Fruit fly (Drosophila melanogaster) whole organism, embryonic: ENCODE results near the gene Nnp-1.

ENCODE experiments used
- ATbp ChIP-seq: fragments of 200-800 bp; sonication (Bioruptor generic); optimal IDR thresholded peaks from 2 replicates; lab custom pipeline; 2017; ENCODE audit warnings: missing biosample characterization, mild to moderate bottlenecking, missing genetic modification characterization, missing genetic modification reagents
- Bdp1 ChIP-seq: fragments of 200-800 bp; sonication (Bioruptor generic); optimal IDR thresholded peaks from 3 replicates; lab custom pipeline; 2016; ENCODE audit warnings: missing biosample characterization, missing genetic modification characterization
- Blimp-1 ChIP-seq: fragments of 200-800 bp; sonication (Bioruptor generic); optimal IDR thresholded peaks from 3 replicates; lab custom pipeline; 2018; ENCODE audit warnings: missing biosample characterization, missing genetic modification characterization, mild to moderate bottlenecking, moderate library complexity, missing genetic modification reagents
- CG11504 ChIP-seq: fragments of 200-800 bp; sonication (Bioruptor generic); optimal IDR thresholded peaks from 3 replicates; lab custom pipeline; 2019; ENCODE audit warnings: missing biosample characterization, mild to moderate bottlenecking, missing genetic modification characterization, moderate library complexity
- CG11695 ChIP-seq: fragments of 200-800 bp; sonication (Bioruptor generic); IDR thresholded peaks from 3 replicates; pipeline ENCODE4 v1.3.6; 2022; ENCODE audit warnings: missing biosample characterization, missing genetic modification characterization
- CG12155 ChIP-seq: fragments of 200-800 bp; sonication (Bioruptor generic); optimal IDR thresholded peaks from 3 replicates; lab custom pipeline; 2016; ENCODE audit warnings: missing biosample characterization, missing genetic modification characterization
- CG13424 ChIP-seq: fragments of 200-800 bp; sonication (Bioruptor generic); optimal IDR thresholded peaks from 2 replicates; lab custom pipeline; 2019; ENCODE audit warnings: missing biosample characterization, mild to moderate bottlenecking, missing genetic modification characterization, moderate library complexity
- CG14860 ChIP-seq: fragments of 200-800 bp; sonication (Bioruptor generic); IDR thresholded peaks from 3 replicates; pipeline ENCODE4 v1.3.6; 2022; ENCODE audit warnings: missing biosample characterization, missing genetic modification characterization; ENCODE audit not compliant: partially characterized antibody
- CG1647 ChIP-seq: fragments of 200-800 bp; sonication (Bioruptor generic); optimal IDR thresholded peaks from 3 replicates; lab custom pipeline; 2016; ENCODE audit warnings: missing biosample characterization, missing genetic modification characterization
- CG3407 ChIP-seq: fragments of 200-800 bp; sonication (Bioruptor generic); optimal IDR thresholded peaks from 2 replicates; lab custom pipeline; 2018; ENCODE audit warnings: missing biosample characterization, mild to moderate bottlenecking, missing genetic modification characterization
- CG3995 ChIP-seq: fragments of 200-800 bp; sonication (Bioruptor generic); optimal IDR thresholded peaks from 3 replicates; lab custom pipeline; 2016; ENCODE audit warnings: missing biosample characterization, missing genetic modification characterization
- CG4820 ChIP-seq: fragments of 200-800 bp; sonication (Bioruptor generic); optimal IDR thresholded peaks from 3 replicates; lab custom pipeline; 2016; ENCODE audit warnings: missing biosample characterization, missing genetic modification characterization
- CG5953 ChIP-seq: fragments of 200-800 bp; sonication (Bioruptor generic); IDR thresholded peaks from 2 replicates; pipeline ENCODE4 v1.3.6; 2022; ENCODE audit warnings: missing biosample characterization, missing genetic modification characterization
- CG7963 ChIP-seq: fragments of 200-800 bp; sonication (Bioruptor generic); IDR thresholded peaks from 3 replicates; pipeline ENCODE4 v1.3.6; 2022; ENCODE audit warnings: missing biosample characterization, missing genetic modification characterization; ENCODE audit not compliant: partially characterized antibody
- CG8359 ChIP-seq: fragments of 200-800 bp; sonication (Bioruptor generic); optimal IDR thresholded peaks from 2 replicates; lab custom pipeline; 2017; ENCODE audit warnings: missing biosample characterization, mild to moderate bottlenecking, missing genetic modification characterization, borderline replicate concordance
- CG8478 ChIP-seq: fragments of >200 bp; optimal IDR thresholded peaks from 2 replicates; lab custom pipeline; 2018
- CrebB ChIP-seq: fragments of 200-800 bp; sonication (Bioruptor generic); optimal IDR thresholded peaks from 3 replicates; lab custom pipeline; 2018; ENCODE audit warnings: missing biosample characterization, mild to moderate bottlenecking, missing genetic modification characterization
- D ChIP-seq, 2 experiments: fragments of 200-800 bp in 1 of 2; fragments of >200 bp in 1 of 2; sonication (Bioruptor generic) in 1 of 2; optimal IDR thresholded peaks; 2 replicates in 1 of 2; 3 replicates in 1 of 2; lab custom pipeline; 2017; ENCODE audit warnings: mild to moderate bottlenecking in 1 of 2, missing biosample characterization in 1 of 2, missing genetic modification characterization in 1 of 2, missing genetic modification reagents in 1 of 2
- Dad ChIP-seq: fragments of 200-800 bp; sonication (Bioruptor generic); optimal IDR thresholded peaks from 3 replicates; lab custom pipeline; 2016; ENCODE audit warnings: missing biosample characterization, missing genetic modification characterization
- Dip2 ChIP-seq: fragments of 200-800 bp; sonication (Bioruptor generic); IDR thresholded peaks from 2 replicates; pipeline ENCODE4 v1.3.6; 2022; ENCODE audit warnings: missing biosample characterization, missing genetic modification characterization
- Gsc ChIP-seq: fragments of 200-800 bp; sonication (Bioruptor generic); IDR thresholded peaks from 2 replicates; pipeline ENCODE4 v1.3.6; 2022; ENCODE audit warnings: missing biosample characterization, missing genetic modification characterization
- HmgZ ChIP-seq: fragments of 200-800 bp; sonication (Bioruptor generic); optimal IDR thresholded peaks from 2 replicates; lab custom pipeline; 2018; ENCODE audit warnings: missing biosample characterization, mild to moderate bottlenecking, missing genetic modification characterization
- Hsf ChIP-seq: fragments of 200-800 bp; sonication (Bioruptor generic); optimal IDR thresholded peaks from 3 replicates; lab custom pipeline; 2016; ENCODE audit warnings: missing biosample characterization, missing genetic modification characterization
- PHDP ChIP-seq: fragments of 200-800 bp; sonication (Bioruptor generic); optimal IDR thresholded peaks from 3 replicates; lab custom pipeline; 2018; ENCODE audit warnings: missing biosample characterization, mild to moderate bottlenecking, missing genetic modification characterization, moderate library complexity
- Sin3A ChIP-seq: fragments of >200 bp; optimal IDR thresholded peaks from 2 replicates; lab custom pipeline; 2018
- cad ChIP-seq: fragments of >200 bp; optimal IDR thresholded peaks from 2 replicates; lab custom pipeline; 2017; ENCODE audit warnings: missing biosample characterization, missing genetic modification characterization
- chm ChIP-seq: fragments of 200-800 bp; sonication (Bioruptor generic); IDR thresholded peaks from 2 replicates; pipeline ENCODE4 v1.3.6; 2022; ENCODE audit warnings: missing biosample characterization, missing genetic modification characterization
- croc ChIP-seq: fragments of 200-800 bp; sonication (Bioruptor generic); conservative IDR thresholded peaks from 3 replicates; pipeline ENCODE4 v1.3.6; 2022; ENCODE audit warnings: missing biosample characterization, missing genetic modification characterization
- dmrt99B ChIP-seq: fragments of 200-800 bp; sonication (Bioruptor generic); optimal IDR thresholded peaks from 2 replicates; lab custom pipeline; 2018; ENCODE audit warnings: missing biosample characterization, mild to moderate bottlenecking, missing genetic modification characterization, moderate library complexity
- grau ChIP-seq: fragments of 200-800 bp; optimal IDR thresholded peaks from 3 replicates; lab custom pipeline; 2019; ENCODE audit warnings: missing biosample characterization, mild to moderate bottlenecking, missing genetic modification characterization, moderate library complexity
- gsb ChIP-seq: fragments of 200-800 bp; sonication (Bioruptor generic); IDR thresholded peaks from 2 replicates; pipeline ENCODE4 v1.3.6; 2022; ENCODE audit warnings: missing biosample characterization, missing genetic modification characterization
- ham ChIP-seq: fragments of 200-800 bp; sonication (Bioruptor generic); IDR thresholded peaks from 2 replicates; pipeline ENCODE4 v1.3.6; 2022; ENCODE audit warnings: missing biosample characterization, missing genetic modification characterization
- jumu ChIP-seq: fragments of 200-800 bp; sonication (Bioruptor generic); optimal IDR thresholded peaks from 3 replicates; lab custom pipeline; 2016; ENCODE audit warnings: missing biosample characterization, missing genetic modification characterization
- nom ChIP-seq: fragments of 200-800 bp; sonication (Bioruptor generic); optimal IDR thresholded peaks from 2 replicates; lab custom pipeline; 2017; ENCODE audit warnings: missing biosample characterization, missing genetic modification characterization, mild to moderate bottlenecking, moderate library complexity, missing genetic modification reagents
- onecut ChIP-seq: fragments of 200-800 bp; sonication (Bioruptor generic); IDR thresholded peaks from 2 replicates; pipeline ENCODE4 v1.3.6; 2022; ENCODE audit warnings: missing biosample characterization, missing genetic modification characterization
- pfk ChIP-seq: fragments of 200-800 bp; sonication (Bioruptor generic); optimal IDR thresholded peaks from 2 replicates; lab custom pipeline; 2018; ENCODE audit warnings: missing biosample characterization, mild to moderate bottlenecking, missing genetic modification characterization, moderate library complexity
- pnt ChIP-seq: fragments of 200-800 bp; sonication (Bioruptor generic); optimal IDR thresholded peaks from 3 replicates; lab custom pipeline; 2016; ENCODE audit warnings: missing biosample characterization, missing genetic modification characterization
- psq ChIP-seq: fragments of 200-800 bp; sonication (Bioruptor generic); optimal IDR thresholded peaks from 2 replicates; lab custom pipeline; 2017; ENCODE audit warnings: missing biosample characterization, missing genetic modification characterization
- row ChIP-seq: fragments of 200-800 bp; sonication (Bioruptor generic); IDR thresholded peaks from 3 replicates; pipeline ENCODE4 v1.3.6; 2022; ENCODE audit warnings: missing biosample characterization, missing genetic modification characterization
- sd ChIP-seq: fragments of 200-800 bp; sonication (Bioruptor generic); optimal IDR thresholded peaks from 3 replicates; lab custom pipeline; 2018; ENCODE audit warnings: missing biosample characterization, mild to moderate bottlenecking, missing genetic modification characterization, moderate library complexity
- sens ChIP-seq: fragments of 200-800 bp; sonication (Bioruptor generic); peaks from one replicate; lab custom pipeline; 2016; ENCODE audit warnings: missing biosample characterization, missing genetic modification characterization
- sens-2 ChIP-seq: fragments of 200-800 bp; sonication (Bioruptor generic); IDR thresholded peaks from 2 replicates; pipeline ENCODE4 v1.3.6; 2022; ENCODE audit warnings: missing biosample characterization, missing genetic modification characterization
- seq ChIP-seq: fragments of 200-800 bp; sonication (Bioruptor generic); IDR thresholded peaks from 2 replicates; pipeline ENCODE4 v1.3.6; 2022; ENCODE audit warnings: missing biosample characterization, missing genetic modification characterization
- tin ChIP-seq: fragments of 200-800 bp; sonication (Bioruptor generic); optimal IDR thresholded peaks from 3 replicates; lab custom pipeline; 2016; ENCODE audit warnings: missing biosample characterization, missing genetic modification characterization
- tio ChIP-seq: fragments of 200-800 bp; sonication (Bioruptor generic); optimal IDR thresholded peaks from 2 replicates; lab custom pipeline; 2017; ENCODE audit warnings: missing biosample characterization, missing genetic modification characterization, inconsistent platforms

Nnp-1 gene

DNA sequence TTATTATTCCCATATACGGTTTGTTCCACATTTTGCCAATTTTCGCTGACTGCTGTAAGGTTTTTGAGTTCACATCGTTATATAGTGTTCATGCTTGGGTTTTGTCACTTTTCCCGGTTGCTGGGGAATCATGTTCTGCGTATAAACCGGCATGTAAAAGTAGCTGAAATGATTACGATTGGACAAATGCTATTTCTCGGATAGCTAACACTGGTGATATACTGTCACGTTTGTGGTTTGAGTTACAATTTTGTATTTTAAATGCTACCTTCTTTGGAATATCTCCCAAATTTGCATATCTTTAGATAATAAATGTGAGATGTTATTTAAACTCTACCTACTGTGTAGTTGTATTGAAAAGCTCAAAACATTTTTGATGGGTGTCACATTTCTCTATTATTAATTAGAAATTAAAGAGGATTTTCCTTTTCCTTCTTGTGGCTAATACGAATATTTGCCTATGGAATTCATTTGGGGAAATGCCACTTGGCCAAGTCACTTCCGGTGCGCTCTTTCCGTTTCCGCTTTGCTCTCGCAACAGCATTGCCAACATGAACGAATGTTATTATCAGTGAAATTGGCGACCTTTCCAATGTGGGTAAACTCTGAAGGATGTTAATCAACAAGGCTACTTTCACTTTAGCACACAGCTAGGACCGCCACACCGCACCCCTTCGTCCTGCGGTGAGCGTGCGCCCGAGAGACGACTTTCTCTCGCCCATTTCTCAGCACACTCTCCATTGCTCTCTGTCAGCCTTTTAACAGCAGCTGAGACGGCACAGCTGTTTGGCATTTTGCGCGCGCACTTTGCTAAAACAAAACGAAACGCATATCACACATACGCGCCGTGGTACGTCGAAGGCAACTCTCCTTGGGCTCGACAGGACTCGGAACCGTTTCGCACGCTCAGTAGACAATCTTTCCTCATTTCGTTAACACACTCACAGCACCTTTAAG, 48.8 kb upstream of the Nnp-1 start, which contains the start of the genes CG16956, CG42784 and CG43850 (continued):
- TF ChIP-seq D (optimal IDR thresholded peaks at IDR 0.05; lab: Kevin White, UChicago) (no peak), D (GFP tag; optimal IDR thresholded peaks at IDR 0.05; lab: Kevin White, UChicago) (no peak), pnt (GFP tag; lab: Kevin White, UChicago) (no peak), CG4820 (no peak), dmrt99B (tag; lab: Kevin White, UChicago) (peak; percentile 51), CG7963 (GFP tag; lab: Robert Waterston, UW) (no peak), tin (GFP tag; lab: Kevin White, UChicago) (no peak), Sin3A (lab: Kevin White, UChicago) (no peak), onecut (peak; percentile 59), Dip2 (GFP tag; lab: Robert Waterston, UW) (no peak), tio (no peak), CrebB (tag; lab: Kevin White, UChicago) (peak; percentile 85), nom (no peak), cad (GFP tag; lab: Kevin White, UChicago) (no peak), chm (GFP tag; lab: Robert Waterston, UW) (no peak; the same call in 1 of the 2 replicates), CG8478 (lab: Kevin White, UChicago) (no peak), CG12155 (GFP tag; lab: Kevin White, UChicago) (no peak), Dad (no peak), sens-2 (GFP tag; lab: Robert Waterston, UW) (peak; percentile 20; the same call in 1 of the 2 replicates), seq (GFP tag; lab: Robert Waterston, UW) (peak; percentile 53; the same call in 1 of the 2 replicates), ham (GFP tag; lab: Robert Waterston, UW) (no peak), grau (tag; lab: Kevin White, UChicago) (peak; percentile 57), croc (GFP tag; lab: Robert Waterston, UW) (no peak), ATbp (GFP tag; lab: Kevin White, UChicago) (peak; percentile 66)

dm6 chr2L:13412219-13412618, 46.2 kb upstream of the Nnp-1 start, which contains the start of gene Flad2:
TSS of gene Flad2 (plus strand) at chr2L:13412519.
- TF ChIP-seq Gsc = no peak
- no peak for TF ChIP-seq Hsf (GFP tag; lab: Kevin White, UChicago)
- TF ChIP-seq psq (GFP tag; lab: Kevin White, UChicago) = no peak

- no peak for TF ChIP-seq sd (tag; lab: Kevin White, UChicago)
- TF ChIP-seq CG14860 (GFP tag; lab: Robert Waterston, UW) = 0 out of 3 replicates have a peak, but pooled peaks have one; percentile 12
- TF ChIP-seq CG3995 (GFP tag; lab: Kevin White, UChicago) = no peak
- no peak for TF ChIP-seq Blimp-1 (GFP tag; lab: Kevin White, UChicago)
These were observed 45.6 kb upstream of the Nnp-1 start, which contains the start of gene Vm34Ca for dm6 chr2L:13411566-13411965. TSS of gene Vm34Ca (minus strand) at chr2L:13411631.

DNA sequence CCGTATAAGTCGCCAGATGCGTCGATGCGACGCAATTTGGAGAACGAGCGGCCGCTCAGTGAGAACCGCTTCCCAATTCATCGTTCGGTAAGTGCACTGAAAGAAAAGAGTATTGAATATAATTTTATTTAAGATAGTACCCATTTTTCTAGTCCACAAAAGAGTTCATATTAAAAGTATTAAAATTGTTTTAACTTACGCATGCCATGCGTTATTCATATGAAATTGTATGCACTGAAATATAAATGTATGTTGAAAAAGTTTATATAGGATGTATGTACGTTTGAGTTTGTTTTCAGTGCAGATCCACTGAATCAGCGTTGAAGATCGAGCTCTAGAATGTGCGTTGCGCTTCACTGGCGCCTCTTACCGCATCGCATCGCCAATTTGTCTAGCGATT, 33.6 kb upstream of the Nnp-1 start:
- TF ChIP-seq sens (GFP tag; lab: Kevin White, UChicago) = peak; percentile 86
- TF ChIP-seq CG8359 (GFP tag; lab: Kevin White, UChicago) = no peak
- TF ChIP-seq CG13424 (tag; lab: Kevin White, UChicago) = no peak
- TF ChIP-seq CG1647 = no peak
- 0 out of 3 replicates have a peak, but pooled peaks have one; percentile 17 for TF ChIP-seq CG11695 (GFP tag; lab: Robert Waterston, UW)
- TF ChIP-seq jumu = no peak
- no peak for TF ChIP-seq CG3407 (GFP tag; lab: Kevin White, UChicago)
- peak; percentile 53 for TF ChIP-seq row
- no peak for TF ChIP-seq Bdp1 (GFP tag; lab: Kevin White, UChicago)
- peak; percentile 29 for TF ChIP-seq grau (tag; lab: Kevin White, UChicago)
- TF ChIP-seq CG11504 = peak; percentile 15
- TF ChIP-seq dmrt99B (tag; lab: Kevin White, UChicago) = peak; percentile 11
- no peak for TF ChIP-seq cad (GFP tag; lab: Kevin White, UChicago)
- no peak for TF ChIP-seq gsb (GFP tag; lab: Robert Waterston, UW)
- peak; percentile 8 for TF ChIP-seq PHDP (tag; lab: Kevin White, UChicago)
- no peak for TF ChIP-seq pfk
- no peak for TF ChIP-seq CG5953 (GFP tag; lab: Robert Waterston, UW)
- TF ChIP-seq HmgZ (tag; lab: Kevin White, UChicago) = no peak
